Worm (Caenorhabditis elegans) whole organism, L4 larva: Measurements from ENCODE around the gene Y73F8A.14.

Experiments
- R02D3.7 ChIP-seq: fragments of 150-350 bp; sonication (generic microtip); optimal IDR thresholded peaks from 3 replicates; lab custom pipeline; 2014; ENCODE audit warnings: missing biosample characterization, missing genetic modification characterization
- ceh-28 ChIP-seq: fragments of 150-350 bp; optimal IDR thresholded peaks from 2 replicates; lab custom pipeline; 2014; ENCODE audit warnings: missing biosample characterization, missing genetic modification reagents, missing genetic modification characterization
- ceh-62 ChIP-seq: sonication (generic microtip); optimal IDR thresholded peaks from 2 replicates; lab custom pipeline; 2017; ENCODE audit warnings: missing biosample characterization, missing genetic modification characterization
- fkh-10 ChIP-seq: fragments of 150-350 bp; optimal IDR thresholded peaks from 2 replicates; lab custom pipeline; 2014; ENCODE audit warnings: missing biosample characterization, missing genetic modification reagents, missing genetic modification characterization
- fos-1 ChIP-seq: fragments of 150-350 bp; optimal IDR thresholded peaks from 2 replicates; lab custom pipeline; 2014; ENCODE audit warnings: missing biosample characterization, missing genetic modification characterization
- jun-1 ChIP-seq: fragments of 150-350 bp; optimal IDR thresholded peaks from 2 replicates; lab custom pipeline; 2014; ENCODE audit warnings: missing biosample characterization, missing genetic modification reagents, missing genetic modification characterization
- lin-39 ChIP-seq: fragments of 150-350 bp; optimal IDR thresholded peaks from 2 replicates; lab custom pipeline; 2014; ENCODE audit warnings: missing biosample characterization, missing genetic modification reagents, missing genetic modification characterization
- mdt-29 ChIP-seq: fragments of 200-800 bp; sonication (Bioruptor generic); IDR thresholded peaks from 2 replicates; pipeline ENCODE4 v1.3.6; 2022; ENCODE audit warnings: missing genetic modification reagents, missing genetic modification characterization, missing compliant biosample characterization
- mep-1 ChIP-seq: fragments of 150-350 bp; sonication (generic microtip); optimal IDR thresholded peaks from 3 replicates; lab custom pipeline; 2014; ENCODE audit warnings: missing biosample characterization, missing genetic modification characterization
- nhr-25 ChIP-seq: sonication (generic microtip); optimal IDR thresholded peaks from 2 replicates; lab custom pipeline; 2017; ENCODE audit warnings: missing genetic modification characterization, mild to moderate bottlenecking, missing compliant biosample characterization, antibody characterized with exemption, moderate library complexity, borderline replicate concordance; ENCODE audit not compliant: insufficient read depth
- unc-62 ChIP-seq, 3 experiments: fragments of 150-350 bp in 1 of 3; sonication (generic microtip); optimal IDR thresholded peaks in 2 of 3; peaks in 1 of 3; 1 replicate in 1 of 3; 2 replicates in 2 of 3; lab custom pipeline; 2014 to 2017; ENCODE audit warnings: missing biosample characterization in 3 of 3, missing genetic modification characterization in 3 of 3, missing genetic modification reagents in 3 of 3, missing genotype in 1 of 3
- zag-1 ChIP-seq: fragments of 150-350 bp; optimal IDR thresholded peaks from 2 replicates; lab custom pipeline; 2014; ENCODE audit warnings: missing biosample characterization, missing genetic modification characterization
- ztf-11 ChIP-seq: fragments of 150-350 bp; optimal IDR thresholded peaks from 2 replicates; lab custom pipeline; 2014; ENCODE audit warnings: missing biosample characterization, missing genetic modification characterization

ce11 chrIV:15302151-15302550, 16.7 kb downstream of the Y73F8A.14 start, which contains the start of gene best-21:
- TF ChIP-seq mdt-29 (GFP tag; lab: Robert Waterston, UW): no peak
- no peak for TF ChIP-seq lin-39 (tag; lab: Kevin White, UChicago)
- TF ChIP-seq fkh-10 (GFP tag; lab: Kevin White, UChicago): no peak
- no peak for TF ChIP-seq unc-62 (GFP tag; optimal IDR thresholded peaks at IDR 0.05 in 1 of 2; lab: Kevin White, UChicago)
- no peak for TF ChIP-seq unc-62 (tag; optimal IDR thresholded peaks at IDR 0.05; lab: Kevin White, UChicago)
- no peak for TF ChIP-seq mep-1 (tag; lab: Kevin White, UChicago)
- no peak for TF ChIP-seq jun-1 (tag; lab: Kevin White, UChicago)
- TF ChIP-seq zag-1 (tag; lab: Kevin White, UChicago): no peak
- no peak for TF ChIP-seq R02D3.7
- TF ChIP-seq ztf-11 (tag; lab: Kevin White, UChicago): no peak
- TF ChIP-seq ceh-62 (tag; lab: Kevin White, UChicago): no peak
- TF ChIP-seq ceh-28 (tag; lab: Kevin White, UChicago): no peak
- TF ChIP-seq nhr-25: no peak
- TF ChIP-seq fos-1 (tag; lab: Kevin White, UChicago): no peak
